Worm (Caenorhabditis elegans) whole organism, young adult: ENCODE data around the gene F01G10.10.

Experiments used
- B0261.1 ChIP-seq: sonication (generic microtip); optimal IDR thresholded peaks from 2 replicates; lab custom pipeline; 2016; ENCODE audit warnings: mild to moderate bottlenecking, missing genetic modification characterization, moderate library complexity, missing compliant biosample characterization
- B0336.3 ChIP-seq: fragments of 200-800 bp; sonication (Bioruptor generic); IDR thresholded peaks from 2 replicates; pipeline ENCODE4 v1.3.6; 2022; ENCODE audit warnings: missing genetic modification characterization, missing compliant biosample characterization
- C06A6.2 ChIP-seq: fragments of 200-800 bp; sonication (Bioruptor generic); conservative IDR thresholded peaks from 2 replicates; pipeline ENCODE4 v1.3.6; 2022; ENCODE audit warnings: missing genetic modification characterization, missing compliant biosample characterization
- F10E7.11 ChIP-seq: sonication (generic microtip); optimal IDR thresholded peaks from 2 replicates; lab custom pipeline; 2017; ENCODE audit warnings: mild to moderate bottlenecking, missing genetic modification characterization, moderate library complexity, missing compliant biosample characterization
- F23B12.7 ChIP-seq: sonication (generic microtip); optimal IDR thresholded peaks from 2 replicates; lab custom pipeline; 2017; ENCODE audit warnings: missing genetic modification characterization, mild to moderate bottlenecking, missing compliant biosample characterization, antibody characterized with exemption, moderate library complexity; ENCODE audit not compliant: insufficient read depth
- F49E8.2 ChIP-seq: sonication (generic microtip); optimal IDR thresholded peaks from 3 replicates; lab custom pipeline; 2017; ENCODE audit warnings: missing genetic modification characterization, mild to moderate bottlenecking, missing compliant biosample characterization, antibody characterized with exemption, moderate library complexity; ENCODE audit not compliant: insufficient read depth
- F55B11.4 ChIP-seq: sonication (generic microtip); optimal IDR thresholded peaks from 2 replicates; lab custom pipeline; 2016; ENCODE audit warnings: missing compliant biosample characterization, missing genetic modification characterization, borderline replicate concordance; ENCODE audit not compliant: insufficient read depth
- K11D2.4 ChIP-seq: fragments of 200-800 bp; sonication (Bioruptor generic); IDR thresholded peaks from 2 replicates; pipeline ENCODE4 v1.3.6; 2022; ENCODE audit warnings: missing genetic modification reagents, missing genetic modification characterization, missing compliant biosample characterization
- K12H6.12 ChIP-seq: fragments of 200-800 bp; sonication (Bioruptor generic); optimal IDR thresholded peaks from 2 replicates; lab custom pipeline; 2018; ENCODE audit warnings: mild to moderate bottlenecking, missing genetic modification characterization, missing compliant biosample characterization
- T07F8.4 ChIP-seq: sonication (generic microtip); optimal IDR thresholded peaks from 2 replicates; lab custom pipeline; 2016; ENCODE audit warnings: mild to moderate bottlenecking, missing genetic modification characterization, moderate library complexity, missing compliant biosample characterization
- Y53G8AR.9 ChIP-seq: fragments of 200-800 bp; sonication (Bioruptor generic); conservative IDR thresholded peaks from 2 replicates; pipeline ENCODE4 v1.3.6; 2022; ENCODE audit warnings: missing genetic modification reagents, missing genetic modification characterization, missing compliant biosample characterization
- Y79H2A.3 ChIP-seq: fragments of 200-800 bp; sonication (Bioruptor generic); conservative IDR thresholded peaks from 2 replicates; pipeline ENCODE4 v1.3.6; 2022; ENCODE audit warnings: missing genetic modification reagents, missing genetic modification characterization, missing compliant biosample characterization
- ama-1 ChIP-seq, 3 experiments: fragments of 150-350 bp in 1 of 3; sonication (generic microtip) in 2 of 3; optimal IDR thresholded peaks; 2 replicates each; lab custom pipeline; 2014 to 2018; ENCODE audit warnings: missing biosample characterization in 2 of 3, missing genetic modification characterization in 2 of 3, missing genetic modification reagents in 2 of 3
- aptf-3 ChIP-seq: fragments of 200-800 bp; sonication (Bioruptor generic); IDR thresholded peaks from 2 replicates; pipeline ENCODE4 v1.3.6; 2022; ENCODE audit warnings: missing genetic modification characterization, missing compliant biosample characterization
- athp-1 ChIP-seq: sonication (generic microtip); optimal IDR thresholded peaks from 2 replicates; lab custom pipeline; 2017; ENCODE audit warnings: mild to moderate bottlenecking, missing genetic modification characterization, missing compliant biosample characterization
- attf-3 ChIP-seq: fragments of 200-800 bp; sonication (Bioruptor generic); conservative IDR thresholded peaks from 2 replicates; pipeline ENCODE4 v1.3.6; 2022; ENCODE audit warnings: missing genetic modification reagents, missing genetic modification characterization, missing compliant biosample characterization
- ccch-3 ChIP-seq: fragments of 200-800 bp; sonication (Bioruptor generic); optimal IDR thresholded peaks from 2 replicates; lab custom pipeline; 2018; ENCODE audit warnings: mild to moderate bottlenecking, missing genetic modification characterization, missing compliant biosample characterization
- cebp-1 ChIP-seq, 2 experiments: fragments of 200-800 bp in 1 of 2; sonication (Bioruptor generic) in 1 of 2; sonication (generic microtip) in 1 of 2; IDR thresholded peaks in 1 of 2; optimal IDR thresholded peaks in 1 of 2; 2 replicates each; pipeline versions ENCODE4 v1.3.6 to Lab custom; 2017 to 2022; ENCODE audit warnings: missing compliant biosample characterization in 2 of 2, missing genetic modification characterization in 2 of 2, mild to moderate bottlenecking in 1 of 2, missing genetic modification reagents in 1 of 2, moderate library complexity in 1 of 2
- cebp-2 ChIP-seq: fragments of 200-800 bp; sonication (Bioruptor generic); IDR thresholded peaks from 2 replicates; pipeline ENCODE4 v1.3.6; 2022; ENCODE audit warnings: missing genetic modification characterization, missing compliant biosample characterization
- ceh-100 ChIP-seq: fragments of 200-800 bp; sonication (Bioruptor generic); IDR thresholded peaks from 2 replicates; pipeline ENCODE4 v1.3.6; 2022; ENCODE audit warnings: missing genetic modification reagents, missing genetic modification characterization, missing compliant biosample characterization
- ceh-27 ChIP-seq: fragments of 200-800 bp; sonication (Bioruptor generic); optimal IDR thresholded peaks from 2 replicates; lab custom pipeline; 2018; ENCODE audit warnings: mild to moderate bottlenecking, missing genetic modification characterization, moderate library complexity, missing compliant biosample characterization
- dox-1 ChIP-seq: fragments of 200-800 bp; sonication (Bioruptor generic); IDR thresholded peaks from 2 replicates; pipeline ENCODE4 v1.3.6; 2022; ENCODE audit warnings: missing genetic modification reagents, missing genetic modification characterization, missing compliant biosample characterization
- dpl-1 ChIP-seq: fragments of 150-350 bp; optimal IDR thresholded peaks from 2 replicates; lab custom pipeline; 2014; ENCODE audit warnings: missing biosample characterization, missing genetic modification reagents, missing genetic modification characterization
- ets-4 ChIP-seq: fragments of 200-800 bp; sonication (Bioruptor generic); optimal IDR thresholded peaks from 2 replicates; lab custom pipeline; 2018; ENCODE audit warnings: mild to moderate bottlenecking, missing genetic modification characterization, missing compliant biosample characterization
- him-1 ChIP-seq: sonication (generic microtip); optimal IDR thresholded peaks from 2 replicates; lab custom pipeline; 2016; ENCODE audit warnings: missing genotype, missing genetic modification reagents, missing genetic modification characterization, missing compliant biosample characterization
- hlh-12 ChIP-seq: sonication (generic microtip); optimal IDR thresholded peaks from 2 replicates; lab custom pipeline; 2016; ENCODE audit warnings: missing genetic modification characterization, missing compliant biosample characterization
- hmg-1.2 ChIP-seq: fragments of 200-800 bp; sonication (Bioruptor generic); IDR thresholded peaks from 2 replicates; pipeline ENCODE4 v1.3.6; 2022; ENCODE audit warnings: missing genetic modification reagents, missing genetic modification characterization, missing compliant biosample characterization
- hrde-1 ChIP-seq: sonication (generic microtip); optimal IDR thresholded peaks from 2 replicates; lab custom pipeline; 2016; ENCODE audit warnings: missing genetic modification characterization, mild to moderate bottlenecking, missing compliant biosample characterization, moderate library complexity, missing genotype, missing genetic modification reagents, borderline replicate concordance
- lin-40 ChIP-seq: sonication (generic microtip); optimal IDR thresholded peaks from 2 replicates; lab custom pipeline; 2016; ENCODE audit warnings: missing genetic modification characterization, mild to moderate bottlenecking, missing compliant biosample characterization, missing genotype, missing genetic modification reagents
- lin-54 ChIP-seq: fragments of 200-800 bp; sonication (Bioruptor generic); optimal IDR thresholded peaks from 2 replicates; lab custom pipeline; 2018; ENCODE audit warnings: mild to moderate bottlenecking, missing genetic modification characterization, missing compliant biosample characterization
- lir-1 ChIP-seq: fragments of 200-800 bp; sonication (Bioruptor generic); conservative IDR thresholded peaks from 2 replicates; pipeline ENCODE4 v1.3.6; 2022; ENCODE audit warnings: missing genetic modification reagents, missing genetic modification characterization, missing compliant biosample characterization
- lsl-1 ChIP-seq: fragments of 200-800 bp; sonication (Bioruptor generic); optimal IDR thresholded peaks from 2 replicates; lab custom pipeline; 2018; ENCODE audit warnings: mild to moderate bottlenecking, missing genetic modification characterization, moderate library complexity, missing compliant biosample characterization
- madf-6 ChIP-seq: fragments of 200-800 bp; sonication (Bioruptor generic); IDR thresholded peaks from 2 replicates; pipeline ENCODE4 v1.3.6; 2022; ENCODE audit warnings: missing genetic modification reagents, missing genetic modification characterization, missing compliant biosample characterization
- madf-8 ChIP-seq: fragments of 200-800 bp; sonication (Bioruptor generic); conservative IDR thresholded peaks from 2 replicates; pipeline ENCODE4 v1.3.6; 2022; ENCODE audit warnings: missing genetic modification reagents, missing genetic modification characterization, missing compliant biosample characterization
- nfya-1 ChIP-seq: sonication (generic microtip); optimal IDR thresholded peaks from 2 replicates; lab custom pipeline; 2017; ENCODE audit warnings: antibody characterized with exemption, missing compliant biosample characterization, missing genetic modification characterization, borderline replicate concordance; ENCODE audit not compliant: insufficient read depth
- nfya-2 ChIP-seq: fragments of 200-800 bp; sonication (Bioruptor generic); IDR thresholded peaks from 2 replicates; pipeline ENCODE4 v1.3.6; 2022; ENCODE audit warnings: missing genetic modification reagents, missing genetic modification characterization, missing compliant biosample characterization
- nhr-179 ChIP-seq: sonication (generic microtip); optimal IDR thresholded peaks from 2 replicates; lab custom pipeline; 2016; ENCODE audit warnings: mild to moderate bottlenecking, missing genetic modification characterization, missing compliant biosample characterization
- nhr-27 ChIP-seq: fragments of 200-800 bp; sonication (Bioruptor generic); optimal IDR thresholded peaks from 2 replicates; lab custom pipeline; 2018; ENCODE audit warnings: mild to moderate bottlenecking, missing genetic modification characterization, moderate library complexity, missing compliant biosample characterization
- pbrm-1 ChIP-seq: fragments of 200-800 bp; sonication (Bioruptor generic); IDR thresholded peaks from 2 replicates; pipeline ENCODE4 v1.3.6; 2022; ENCODE audit warnings: missing genetic modification reagents, missing genetic modification characterization, missing compliant biosample characterization
- repo-1 ChIP-seq: sonication (generic microtip); optimal IDR thresholded peaks from 2 replicates; lab custom pipeline; 2017; ENCODE audit warnings: mild to moderate bottlenecking, missing genetic modification characterization, missing compliant biosample characterization
- rpc-1 ChIP-seq, 2 experiments: fragments of 150-350 bp in 1 of 2; sonication (generic microtip) in 1 of 2; optimal IDR thresholded peaks; 2 replicates each; lab custom pipeline; 2014 to 2018; ENCODE audit warnings: missing biosample characterization in 1 of 2, missing genetic modification characterization in 1 of 2, missing genetic modification reagents in 1 of 2, missing genotype in 1 of 2
- sea-2 ChIP-seq: fragments of 200-800 bp; sonication (Bioruptor generic); IDR thresholded peaks from 2 replicates; pipeline ENCODE4 v1.3.6; 2022; ENCODE audit warnings: missing genetic modification characterization, missing compliant biosample characterization
- snpc-1.1 ChIP-seq: sonication (generic microtip); optimal IDR thresholded peaks from 2 replicates; lab custom pipeline; 2017; ENCODE audit warnings: missing genetic modification characterization, mild to moderate bottlenecking, missing compliant biosample characterization, antibody characterized with exemption, moderate library complexity, missing genotype, missing genetic modification reagents; ENCODE audit not compliant: insufficient read depth
- tlf-1 ChIP-seq: fragments of 200-800 bp; sonication (Bioruptor generic); optimal IDR thresholded peaks from 2 replicates; lab custom pipeline; 2018; ENCODE audit warnings: mild to moderate bottlenecking, missing genetic modification characterization, missing compliant biosample characterization
- ztf-3 ChIP-seq: fragments of 200-800 bp; sonication (Bioruptor generic); optimal IDR thresholded peaks from 2 replicates; lab custom pipeline; 2018; ENCODE audit warnings: mild to moderate bottlenecking, missing genetic modification characterization, missing compliant biosample characterization
- ztf-6 ChIP-seq: fragments of 200-800 bp; sonication (Bioruptor generic); IDR thresholded peaks from 2 replicates; pipeline ENCODE4 v1.3.6; 2022; ENCODE audit warnings: missing genetic modification reagents, missing genetic modification characterization, missing compliant biosample characterization

F01G10.10 gene

DNA sequence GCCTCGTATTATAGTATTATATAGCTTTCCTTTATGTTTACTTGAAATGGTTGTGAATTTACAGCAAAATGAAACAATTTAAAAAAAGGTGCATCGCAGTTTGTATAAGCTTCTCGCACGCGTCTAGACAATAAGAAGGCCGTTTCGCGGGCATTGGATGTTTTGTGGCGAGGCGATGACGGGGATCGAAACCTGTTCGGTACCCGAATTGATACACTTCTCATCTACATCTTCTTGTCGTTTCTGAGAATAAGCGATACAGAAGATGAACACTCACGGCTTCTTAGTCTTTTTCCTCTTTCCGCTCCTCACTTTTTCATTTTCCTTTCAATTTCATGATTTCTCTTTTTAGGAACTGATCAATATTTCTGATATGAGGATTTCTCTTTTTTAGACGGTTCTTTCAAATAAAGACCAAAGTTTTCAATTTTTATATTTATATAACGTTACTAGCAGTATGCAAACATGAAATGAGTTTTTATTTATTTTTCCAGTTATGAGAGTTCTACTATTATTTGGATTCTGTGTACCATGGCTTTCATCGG is at the start of gene F01G10.10 (continued):
- TF ChIP-seq nfya-2 (GFP tag; lab: Robert Waterston, UW) (no peak), sea-2 (GFP tag; lab: Robert Waterston, UW) (no peak), lir-1 (no peak), lin-40 (tag; lab: Kevin White, UChicago) (peak; percentile 20), nhr-179 (no peak), ztf-3 (no peak), snpc-1.1 (tag; lab: Kevin White, UChicago) (no peak), F23B12.7 (no peak), rpc-1 (optimal IDR thresholded peaks at IDR 0.05; lab: Kevin White, UChicago) (no peak), rpc-1 (tag; optimal IDR thresholded peaks at IDR 0.05; lab: Kevin White, UChicago) (no peak), pbrm-1 (GFP tag; lab: Robert Waterston, UW) (no peak), F55B11.4 (tag; lab: Kevin White, UChicago) (no peak), athp-1 (tag; lab: Kevin White, UChicago) (no peak), nhr-27 (tag; lab: Kevin White, UChicago) (no peak), tlf-1 (GFP tag; lab: Kevin White, UChicago) (peak; percentile 21), F10E7.11 (tag; lab: Kevin White, UChicago) (peak; percentile 18), K12H6.12 (tag; lab: Kevin White, UChicago) (no peak), ccch-3 (no peak), Y79H2A.3 (GFP tag; lab: Robert Waterston, UW) (peak; percentile 61; the same call in 1 of the 2 replicates), B0261.1 (tag; lab: Kevin White, UChicago) (no peak), K11D2.4 (GFP tag; lab: Robert Waterston, UW) (no peak), madf-8 (GFP tag; lab: Robert Waterston, UW) (no peak), lsl-1 (no peak), ceh-27 (GFP tag; lab: Kevin White, UChicago) (no peak), T07F8.4 (tag; lab: Kevin White, UChicago) (no peak), dpl-1 (GFP tag; lab: Kevin White, UChicago) (no peak), Y53G8AR.9 (peak; percentile 54; the same call in 1 of the 2 replicates), nfya-1 (tag; lab: Kevin White, UChicago) (no peak), ceh-100 (no peak), hmg-1.2 (GFP tag; lab: Robert Waterston, UW) (peak; percentile 47), C06A6.2 (GFP tag; lab: Robert Waterston, UW) (no peak), him-1 (tag; lab: Kevin White, UChicago) (no peak), cebp-2 (no peak), cebp-1 (GFP tag; IDR thresholded peaks at IDR 0.05; lab: Robert Waterston, UW) (no peak), cebp-1 (tag; optimal IDR thresholded peaks at IDR 0.05; lab: Kevin White, UChicago) (peak; percentile 8), aptf-3 (GFP tag; lab: Robert Waterston, UW) (no peak), repo-1 (no peak), F49E8.2 (tag; lab: Kevin White, UChicago) (peak; percentile 5), ama-1 (optimal IDR thresholded peaks at IDR 0.05; lab: Kevin White, UChicago) (peak; percentile 19), ama-1 (GFP tag; optimal IDR thresholded peaks at IDR 0.05; lab: Kevin White, UChicago) (no peak), lin-54 (peak; percentile 30), madf-6 (GFP tag; lab: Robert Waterston, UW) (peak; percentile 74), B0336.3 (GFP tag; lab: Robert Waterston, UW) (peak; percentile 86), hrde-1 (tag; lab: Kevin White, UChicago) (peak; percentile 72), attf-3 (GFP tag; lab: Robert Waterston, UW) (no peak), hlh-12 (tag; lab: Kevin White, UChicago) (no peak), dox-1 (GFP tag; lab: Robert Waterston, UW) (peak; percentile 60), ztf-6 (GFP tag; lab: Robert Waterston, UW) (no peak), ets-4 (GFP tag; lab: Kevin White, UChicago) (no peak)
